Fruit fly (Drosophila melanogaster) whole organism, embryonic: ENCODE measurements around the gene Vm26Ac.

Experiments used
- Bdp1 ChIP-seq: fragments of 200-800 bp; sonication (Bioruptor generic); optimal IDR thresholded peaks from 3 replicates; lab custom pipeline; 2016; ENCODE audit warnings: missing biosample characterization, missing genetic modification characterization
- CG16863 ChIP-seq: fragments of 200-800 bp; sonication (Bioruptor generic); optimal IDR thresholded peaks from 3 replicates; lab custom pipeline; 2016; ENCODE audit warnings: missing biosample characterization, missing genetic modification characterization
- H2.0 ChIP-seq: fragments of 200-800 bp; sonication (Bioruptor generic); IDR thresholded peaks from 2 replicates; pipeline ENCODE4 v1.3.6; 2022; ENCODE audit warnings: missing biosample characterization, missing genetic modification characterization
- HmgD ChIP-seq: fragments of 200-800 bp; sonication (Bioruptor generic); optimal IDR thresholded peaks from 3 replicates; lab custom pipeline; 2016; ENCODE audit warnings: missing biosample characterization, missing genetic modification characterization
- Nf-YB ChIP-seq: fragments of 200-800 bp; sonication (Bioruptor generic); optimal IDR thresholded peaks from 3 replicates; lab custom pipeline; 2019; ENCODE audit warnings: missing biosample characterization, mild to moderate bottlenecking, missing genetic modification characterization, moderate library complexity
- Poxn ChIP-seq: fragments of 200-800 bp; sonication (Bioruptor generic); IDR thresholded peaks from 2 replicates; pipeline ENCODE4 v1.3.6; 2022; ENCODE audit warnings: missing biosample characterization, missing genetic modification characterization
- dan ChIP-seq: fragments of 200-800 bp; sonication (Bioruptor generic); IDR thresholded peaks from 2 replicates; pipeline ENCODE4 v1.3.6; 2022; ENCODE audit warnings: missing biosample characterization, missing genetic modification characterization
- fd64A ChIP-seq: fragments of 200-800 bp; sonication (Bioruptor generic); optimal IDR thresholded peaks from 3 replicates; lab custom pipeline; 2018; ENCODE audit warnings: missing biosample characterization, mild to moderate bottlenecking, missing genetic modification characterization
- usp ChIP-seq: fragments of >200 bp; optimal IDR thresholded peaks from 2 replicates; lab custom pipeline; 2017; ENCODE audit warnings: missing biosample characterization, missing genetic modification characterization
- zen ChIP-seq: fragments of 200-800 bp; sonication (Bioruptor generic); optimal IDR thresholded peaks from 3 replicates; lab custom pipeline; 2018; ENCODE audit warnings: missing biosample characterization, mild to moderate bottlenecking, missing genetic modification characterization, moderate library complexity

dm6 chr2L:5998383-5998782 lies 40.0 kb upstream of the Vm26Ac start:
- TF ChIP-seq H2.0 (no peak), usp (GFP tag; lab: Kevin White, UChicago) (no peak), zen (tag; lab: Kevin White, UChicago) (no peak), Bdp1 (GFP tag; lab: Kevin White, UChicago) (no peak), Nf-YB (no peak), HmgD (GFP tag; lab: Kevin White, UChicago) (no peak), fd64A (GFP tag; lab: Kevin White, UChicago) (no peak), CG16863 (GFP tag; lab: Kevin White, UChicago) (no peak), dan (GFP tag; lab: Robert Waterston, UW) (no peak), Poxn (no peak)
